Worm (Caenorhabditis elegans) whole organism, early embryonic: ENCODE measurements around the gene stdh-3.

ENCODE experiments used
- B0310.2 ChIP-seq: sonication (generic microtip); optimal IDR thresholded peaks from 2 replicates; lab custom pipeline; 2016; ENCODE audit warnings: mild to moderate bottlenecking, missing genetic modification characterization, missing compliant biosample characterization
- F13C5.2 ChIP-seq: sonication (generic microtip); optimal IDR thresholded peaks from 2 replicates; lab custom pipeline; 2017; ENCODE audit warnings: mild to moderate bottlenecking, missing genetic modification characterization, inconsistent platforms, missing compliant biosample characterization
- aly-1 ChIP-seq: sonication (generic microtip); optimal IDR thresholded peaks from 2 replicates; lab custom pipeline; 2016; ENCODE audit warnings: missing genetic modification characterization, missing compliant biosample characterization
- ama-1 ChIP-seq: fragments of 150-350 bp; optimal IDR thresholded peaks from 2 replicates; lab custom pipeline; 2014
- ceh-13 ChIP-seq: fragments of 200-800 bp; sonication (Bioruptor generic); optimal IDR thresholded peaks from 2 replicates; lab custom pipeline; 2018; ENCODE audit warnings: mild to moderate bottlenecking, missing genetic modification characterization, missing compliant biosample characterization
- ceh-36 ChIP-seq: sonication (generic microtip); optimal IDR thresholded peaks from 2 replicates; lab custom pipeline; 2016; ENCODE audit warnings: missing genetic modification characterization, inconsistent platforms, missing compliant biosample characterization
- ets-7 ChIP-seq: sonication (generic microtip); optimal IDR thresholded peaks from 2 replicates; lab custom pipeline; 2016; ENCODE audit warnings: missing genotype, missing genetic modification characterization, missing compliant biosample characterization
- flt-1 ChIP-seq: fragments of 200-800 bp; sonication (Bioruptor generic); IDR thresholded peaks from 2 replicates; pipeline ENCODE4 v1.3.6; 2022; ENCODE audit warnings: missing genetic modification characterization, missing compliant biosample characterization
- hmbx-1 ChIP-seq: sonication (generic microtip); optimal IDR thresholded peaks from 2 replicates; lab custom pipeline; 2016; ENCODE audit warnings: mild to moderate bottlenecking, missing genetic modification characterization, missing compliant biosample characterization
- hmg-4 ChIP-seq: fragments of 200-800 bp; sonication (Bioruptor generic); optimal IDR thresholded peaks from 2 replicates; lab custom pipeline; 2018; ENCODE audit warnings: mild to moderate bottlenecking, missing genetic modification characterization, missing compliant biosample characterization
- hnd-1 ChIP-seq: sonication (generic microtip); optimal IDR thresholded peaks from 2 replicates; lab custom pipeline; 2016; ENCODE audit warnings: missing genetic modification characterization, missing compliant biosample characterization
- pes-1 ChIP-seq: fragments of 200-800 bp; sonication (Bioruptor generic); IDR thresholded peaks from 2 replicates; pipeline ENCODE4 v1.3.6; 2022; ENCODE audit warnings: missing genetic modification reagents, missing genetic modification characterization, missing compliant biosample characterization
- scrt-1 ChIP-seq: fragments of 200-800 bp; sonication (Bioruptor generic); IDR thresholded peaks from 2 replicates; pipeline ENCODE4 v1.3.6; 2022; ENCODE audit warnings: missing genetic modification characterization, missing compliant biosample characterization
- sea-1 ChIP-seq: fragments of 200-800 bp; sonication (Bioruptor generic); conservative IDR thresholded peaks from 2 replicates; pipeline ENCODE4 v1.3.6; 2022; ENCODE audit warnings: missing genetic modification characterization, missing compliant biosample characterization
- tbx-11 ChIP-seq: fragments of 200-800 bp; sonication (Bioruptor generic); IDR thresholded peaks from 2 replicates; pipeline ENCODE4 v1.3.6; 2022; ENCODE audit warnings: missing genetic modification characterization, missing compliant biosample characterization
- tbx-37 ChIP-seq: fragments of 200-800 bp; sonication (Bioruptor generic); conservative IDR thresholded peaks from 2 replicates; pipeline ENCODE4 v1.3.6; 2022; ENCODE audit warnings: missing genetic modification reagents, missing genetic modification characterization, missing compliant biosample characterization
- tra-4 ChIP-seq: sonication (generic microtip); optimal IDR thresholded peaks from 2 replicates; lab custom pipeline; 2017; ENCODE audit warnings: missing genetic modification characterization, missing compliant biosample characterization

Gene stdh-3

DNA sequence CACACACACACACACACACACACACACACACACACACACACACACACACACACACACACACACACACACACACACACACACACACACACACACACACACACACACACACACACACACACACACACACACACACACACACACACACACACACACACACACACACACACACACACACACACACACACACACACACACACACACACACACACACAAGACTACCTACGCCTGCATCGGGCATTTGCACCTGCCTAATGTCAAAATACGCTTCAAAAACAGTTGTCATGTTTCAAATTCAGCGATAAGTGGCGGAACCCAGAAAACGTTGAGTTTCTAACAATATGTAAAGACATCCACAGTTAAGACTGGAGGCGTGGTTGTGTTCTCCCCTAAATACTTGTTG is 35.5 kb upstream of the stdh-3 start:
- TF ChIP-seq B0310.2 (tag; lab: Kevin White, UChicago): peak; percentile 10
- peak; percentile 30 for TF ChIP-seq hmbx-1 (tag; lab: Kevin White, UChicago)

DNA sequence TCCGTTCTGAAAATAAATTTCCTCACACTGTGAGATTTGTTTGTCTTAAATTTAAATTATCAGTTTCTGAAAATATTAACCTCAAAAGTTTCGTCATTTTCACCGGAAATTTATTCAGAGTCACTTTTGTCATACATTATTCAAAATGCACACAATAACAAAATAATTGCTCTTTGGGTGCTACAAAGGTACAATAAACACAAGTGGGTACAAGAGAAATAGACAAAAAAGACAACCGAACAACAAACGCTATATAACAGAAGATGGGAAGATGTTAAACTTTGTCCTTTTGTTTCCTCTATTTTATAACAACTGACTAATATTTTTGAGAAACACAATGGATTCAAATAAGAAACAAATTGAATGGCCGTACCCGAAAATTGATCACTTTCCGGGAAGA is 34.9 kb upstream of the stdh-3 start:
- TF ChIP-seq flt-1 (no peak), aly-1 (no peak), F13C5.2 (no peak), hmg-4 (GFP tag; lab: Kevin White, UChicago) (no peak), sea-1 (GFP tag; lab: Robert Waterston, UW) (no peak), hnd-1 (tag; lab: Kevin White, UChicago) (no peak), ets-7 (tag; lab: Kevin White, UChicago) (no peak), tra-4 (tag; lab: Kevin White, UChicago) (no peak), tbx-37 (GFP tag; lab: Robert Waterston, UW) (no peak), ceh-36 (no peak), scrt-1 (no peak), hmbx-1 (tag; lab: Kevin White, UChicago) (no peak), tbx-11 (GFP tag; lab: Robert Waterston, UW) (no peak), ceh-13 (no peak), pes-1 (GFP tag; lab: Robert Waterston, UW) (no peak), ama-1 (no peak), B0310.2 (tag; lab: Kevin White, UChicago) (no peak)

DNA sequence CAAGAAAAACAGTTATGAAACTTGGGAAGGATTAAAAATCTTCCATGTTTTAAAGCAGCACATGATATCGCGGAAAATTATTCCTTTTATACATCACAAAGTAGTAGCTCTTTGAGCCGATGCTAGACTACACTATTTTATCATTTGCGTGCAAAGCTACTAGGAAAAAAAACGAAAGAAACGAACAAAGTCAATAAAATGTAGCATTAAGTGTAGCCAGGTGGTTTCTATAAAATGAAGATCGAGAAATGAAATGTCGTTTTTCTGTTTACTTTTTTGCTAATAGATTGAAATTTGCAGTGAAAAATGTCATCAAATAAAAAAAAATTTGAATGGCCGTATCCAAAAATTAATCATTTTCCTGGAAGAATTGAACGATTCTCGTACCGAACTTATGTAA is 31.5 kb upstream of the stdh-3 start, which contains the start of gene cpt-5:
cpt-5 (plus strand) TSS at position 301 of the 400 bp plus-strand sequence.
- TF ChIP-seq scrt-1 (no peak), ets-7 (tag; lab: Kevin White, UChicago) (no peak), ceh-36 (no peak), tbx-37 (GFP tag; lab: Robert Waterston, UW) (no peak), ceh-13 (no peak)

DNA sequence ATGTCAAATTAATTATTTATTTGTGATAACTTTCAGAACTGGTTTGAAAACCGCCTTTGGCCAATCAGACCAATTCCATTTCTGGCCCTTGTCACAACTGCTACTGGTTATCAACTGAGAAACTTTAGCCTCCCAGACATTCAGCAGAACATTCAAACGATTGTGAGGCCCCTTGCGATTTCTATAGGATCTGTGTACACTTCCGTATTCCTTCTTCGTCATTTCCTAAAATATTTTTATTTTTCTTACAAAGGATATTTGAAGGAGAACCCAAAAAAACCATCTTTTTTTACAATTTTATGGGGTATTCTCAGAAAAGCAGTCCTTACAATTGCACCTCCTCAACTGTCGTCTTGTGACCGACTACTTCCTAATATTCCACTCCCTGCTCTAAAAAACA is 31.1 kb upstream of the stdh-3 start:
- TF ChIP-seq pes-1 (GFP tag; lab: Robert Waterston, UW) (no peak), ets-7 (tag; lab: Kevin White, UChicago) (no peak), B0310.2 (tag; lab: Kevin White, UChicago) (no peak), hnd-1 (tag; lab: Kevin White, UChicago) (no peak), tbx-11 (GFP tag; lab: Robert Waterston, UW) (no peak), ceh-36 (no peak), ama-1 (no peak), tbx-37 (GFP tag; lab: Robert Waterston, UW) (no peak), scrt-1 (no peak), flt-1 (no peak), sea-1 (GFP tag; lab: Robert Waterston, UW) (no peak), hmbx-1 (tag; lab: Kevin White, UChicago) (no peak), aly-1 (no peak), F13C5.2 (no peak), tra-4 (tag; lab: Kevin White, UChicago) (no peak), ceh-13 (no peak), hmg-4 (GFP tag; lab: Kevin White, UChicago) (no peak)

DNA sequence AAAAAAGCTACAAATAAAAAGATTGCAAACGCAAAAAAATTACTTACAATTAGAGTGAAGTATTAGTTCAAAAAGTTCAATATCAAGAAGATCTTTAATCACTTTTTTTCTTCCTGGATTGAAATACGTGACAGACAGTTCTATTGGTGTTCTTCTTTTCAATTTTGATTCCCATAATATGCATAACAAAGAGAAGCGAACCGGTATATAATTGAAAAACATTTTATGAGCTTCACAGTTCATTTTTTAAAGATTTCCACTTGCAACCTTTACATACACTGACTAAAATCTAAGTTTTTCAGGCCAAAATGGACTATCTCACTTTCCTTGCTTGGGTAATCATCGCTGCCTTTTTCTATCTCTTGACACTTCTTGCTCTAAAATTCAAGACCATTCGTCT is 27.9 kb upstream of the stdh-3 start, which contains the start of gene T22G5.1:
T22G5.1 (plus strand) TSS at position 301 of the 400 bp plus-strand sequence.
- no peak for TF ChIP-seq hmbx-1 (tag; lab: Kevin White, UChicago)
- TF ChIP-seq aly-1: no peak
- no peak for TF ChIP-seq sea-1 (GFP tag; lab: Robert Waterston, UW)
- TF ChIP-seq pes-1 (GFP tag; lab: Robert Waterston, UW): no peak
- TF ChIP-seq ama-1: no peak

DNA sequence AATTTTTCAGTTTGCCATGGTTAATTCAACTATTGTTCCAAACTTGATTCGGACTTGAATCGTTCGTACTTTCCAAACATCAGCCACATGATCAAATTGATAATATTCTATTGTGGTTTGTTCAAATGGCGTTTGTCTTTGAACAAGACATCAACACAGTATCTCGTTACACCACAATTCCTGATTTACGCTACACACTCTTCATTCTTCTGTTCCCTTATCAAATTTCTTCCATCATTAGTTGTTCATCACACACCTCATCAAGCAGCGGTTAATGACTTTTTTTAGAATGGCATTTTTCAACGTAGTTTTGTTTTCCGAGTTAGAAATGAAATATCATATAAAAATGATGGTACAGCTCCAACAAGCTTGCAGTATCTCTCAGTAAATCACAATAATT is 26.2 kb upstream of the stdh-3 start:
- no peak for TF ChIP-seq hmg-4 (GFP tag; lab: Kevin White, UChicago)
- TF ChIP-seq flt-1: no peak
- TF ChIP-seq ama-1: no peak
- TF ChIP-seq B0310.2 (tag; lab: Kevin White, UChicago): no peak
- TF ChIP-seq aly-1: no peak
- no peak for TF ChIP-seq ets-7 (tag; lab: Kevin White, UChicago)
- TF ChIP-seq ceh-36: no peak
- TF ChIP-seq sea-1 (GFP tag; lab: Robert Waterston, UW): no peak
- TF ChIP-seq scrt-1: no peak
- no peak for TF ChIP-seq F13C5.2
- TF ChIP-seq pes-1 (GFP tag; lab: Robert Waterston, UW): no peak
- TF ChIP-seq hmbx-1 (tag; lab: Kevin White, UChicago): no peak

DNA sequence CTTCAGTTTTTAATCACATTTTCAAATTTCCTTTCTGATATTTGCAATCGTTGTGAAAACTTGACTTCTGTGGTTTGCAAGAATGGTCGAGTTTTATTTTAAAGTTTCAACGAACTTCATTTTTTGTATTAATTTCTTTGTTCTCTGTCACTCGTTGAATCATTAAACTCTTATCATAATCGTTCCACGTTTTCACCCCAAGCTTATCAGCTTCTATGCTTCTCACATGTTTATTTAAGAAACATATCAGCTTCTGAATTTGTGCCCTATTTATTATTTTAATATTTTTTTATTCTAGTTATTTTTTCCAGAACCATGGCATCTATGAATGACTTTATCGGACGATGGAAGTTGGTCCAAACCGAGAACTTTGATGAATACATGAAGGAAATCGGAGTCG is 25.2 kb upstream of the stdh-3 start, which contains the start of gene lbp-7:
lbp-7 (plus strand) TSS at position 312 of the 400 bp plus-strand sequence.
- TF ChIP-seq hnd-1 (tag; lab: Kevin White, UChicago) (no peak), F13C5.2 (no peak), ceh-13 (no peak), hmbx-1 (tag; lab: Kevin White, UChicago) (no peak), tbx-11 (GFP tag; lab: Robert Waterston, UW) (no peak), ets-7 (tag; lab: Kevin White, UChicago) (no peak), ceh-36 (no peak)

DNA sequence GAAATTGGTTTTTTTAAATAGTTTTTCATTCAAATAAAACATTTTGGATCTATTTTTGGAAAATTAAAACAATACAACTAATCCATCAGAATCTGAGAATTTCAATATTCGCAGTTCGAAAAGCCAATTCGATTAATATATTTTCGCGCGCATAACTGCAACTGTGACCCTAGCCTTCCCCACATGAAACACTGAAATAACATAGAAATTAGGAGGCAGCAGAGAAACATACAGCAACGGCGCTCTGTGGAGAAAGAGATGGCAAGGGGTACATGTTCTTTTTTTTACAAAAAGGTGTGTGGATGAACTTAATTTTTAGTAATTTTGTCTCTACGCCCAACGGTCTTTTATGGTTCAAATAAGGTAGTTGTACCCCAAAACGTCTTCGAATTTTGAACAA is 24.2 kb upstream of the stdh-3 start:
- TF ChIP-seq tra-4 (tag; lab: Kevin White, UChicago) (no peak), ceh-13 (no peak), B0310.2 (tag; lab: Kevin White, UChicago) (no peak), tbx-11 (GFP tag; lab: Robert Waterston, UW) (no peak), ama-1 (no peak), pes-1 (GFP tag; lab: Robert Waterston, UW) (no peak), ceh-36 (no peak), aly-1 (no peak), sea-1 (GFP tag; lab: Robert Waterston, UW) (no peak), hmg-4 (GFP tag; lab: Kevin White, UChicago) (no peak), hmbx-1 (tag; lab: Kevin White, UChicago) (no peak), scrt-1 (no peak), tbx-37 (GFP tag; lab: Robert Waterston, UW) (no peak), hnd-1 (tag; lab: Kevin White, UChicago) (no peak), F13C5.2 (no peak)
